Fruit fly (Drosophila melanogaster): ENCODE results near the gene zetaCOP.

zetaCOP gene

dm6 chr3L:16652531-16652930, 20.8 kb downstream of the zetaCOP start:
- no peak for TF ChIP-seq dsf (GFP tag; optimal IDR thresholded peaks at IDR 0.05; ENCODE audit: borderline replicate concordance)
- no peak for TF ChIP-seq GATAd (GFP tag; optimal IDR thresholded peaks at IDR 0.05)
- TF ChIP-seq N (GFP tag; optimal IDR thresholded peaks at IDR 0.05): no peak
- no peak for TF ChIP-seq foxo (GFP tag; optimal IDR thresholded peaks at IDR 0.05)
- no peak for TF ChIP-seq Rel (GFP tag; optimal IDR thresholded peaks at IDR 0.05)
- TF ChIP-seq Rel (tag; optimal IDR thresholded peaks at IDR 0.05): no peak
- no peak for TF ChIP-seq jim (GFP tag; optimal IDR thresholded peaks at IDR 0.05)
- TF ChIP-seq usp (GFP tag; optimal IDR thresholded peaks at IDR 0.05): no peak
- no peak for TF ChIP-seq CG9705 (GFP tag; optimal IDR thresholded peaks at IDR 0.05)
- no peak for TF ChIP-seq CG32264 (GFP tag; optimal IDR thresholded peaks at IDR 0.05)
- no peak for TF ChIP-seq brk (GFP tag; optimal IDR thresholded peaks at IDR 0.05)
- no peak for TF ChIP-seq woc (GFP tag; optimal IDR thresholded peaks at IDR 0.05)
- TF ChIP-seq Mio (GFP tag; optimal IDR thresholded peaks at IDR 0.05): no peak
- TF ChIP-seq h (GFP tag; optimal IDR thresholded peaks at IDR 0.05): no peak
- no peak for TF ChIP-seq dmrt93B (GFP tag; optimal IDR thresholded peaks at IDR 0.05)
- TF ChIP-seq HLH106 (tag; optimal IDR thresholded peaks at IDR 0.05): no peak
- TF ChIP-seq Abd-B (GFP tag; optimal IDR thresholded peaks at IDR 0.05): no peak
- no peak for TF ChIP-seq Hr83 (GFP tag; optimal IDR thresholded peaks at IDR 0.05; ENCODE audit: poor library complexity, severe bottlenecking)
- no peak for TF ChIP-seq Jra (GFP tag; optimal IDR thresholded peaks at IDR 0.05)

dm6 chr3L:16651127-16651526, 22.2 kb downstream of the zetaCOP start:
- TF ChIP-seq sv (GFP tag; optimal IDR thresholded peaks at IDR 0.05) (no peak), foxo (GFP tag; optimal IDR thresholded peaks at IDR 0.05) (no peak), CG9705 (GFP tag; optimal IDR thresholded peaks at IDR 0.05) (no peak), dmrt93B (GFP tag; optimal IDR thresholded peaks at IDR 0.05) (no peak), CrebA (GFP tag; optimal IDR thresholded peaks at IDR 0.05; ENCODE audit: borderline replicate concordance) (no peak), h (GFP tag; optimal IDR thresholded peaks at IDR 0.05) (no peak), Dif (GFP tag; optimal IDR thresholded peaks at IDR 0.05; ENCODE audit: partially characterized antibody) (peak; percentile 5), brk (GFP tag; optimal IDR thresholded peaks at IDR 0.05) (no peak)

- no peak for TF ChIP-seq foxo (GFP tag; optimal IDR thresholded peaks at IDR 0.05)
- no peak for TF ChIP-seq Dfd (GFP tag; optimal IDR thresholded peaks at IDR 0.05)
- no peak for TF ChIP-seq usp (GFP tag; optimal IDR thresholded peaks at IDR 0.05)
- TF ChIP-seq h (GFP tag; optimal IDR thresholded peaks at IDR 0.05): no peak
- no peak for TF ChIP-seq CG9705 (GFP tag; optimal IDR thresholded peaks at IDR 0.05)
- no peak for TF ChIP-seq fru (GFP tag; optimal IDR thresholded peaks at IDR 0.05)
- TF ChIP-seq Myc (optimal IDR thresholded peaks at IDR 0.05): no peak
- TF ChIP-seq sage (GFP tag; optimal IDR thresholded peaks at IDR 0.05): no peak
- TF ChIP-seq OdsH (GFP tag; optimal IDR thresholded peaks at IDR 0.05): no peak
- no peak for TF ChIP-seq Abd-B (GFP tag; optimal IDR thresholded peaks at IDR 0.05)
- no peak for TF ChIP-seq tai (GFP tag; optimal IDR thresholded peaks at IDR 0.05)
- no peak for TF ChIP-seq brk (GFP tag; optimal IDR thresholded peaks at IDR 0.05)
These were observed 23.3 kb downstream of the zetaCOP start for dm6 chr3L:16650078-16650477.

dm6 chr3L:16647578-16648113, 25.7 kb downstream of the zetaCOP start, which contains the start of gene Abl:
Gene Abl, minus strand, starts transcription at chr3L:16647882.
- TF ChIP-seq Sp1 (GFP tag; optimal IDR thresholded peaks at IDR 0.05) (peak; percentile 60), Dif (GFP tag; optimal IDR thresholded peaks at IDR 0.05; ENCODE audit: partially characterized antibody) (no peak), Rel (GFP tag; optimal IDR thresholded peaks at IDR 0.05) (no peak), Rel (tag; optimal IDR thresholded peaks at IDR 0.05) (peak; percentile 51), dl (GFP tag; optimal IDR thresholded peaks at IDR 0.05; ENCODE audit: insufficient read depth in 1 of 2, partially characterized antibody in 2 of 2) (peak in 1 of 2 experiments; percentile 51), brk (GFP tag; optimal IDR thresholded peaks at IDR 0.05) (peak; percentile 22), CrebA (GFP tag; optimal IDR thresholded peaks at IDR 0.05; ENCODE audit: borderline replicate concordance) (no peak), ey (GFP tag; optimal IDR thresholded peaks at IDR 0.05) (peak; percentile 53), h (GFP tag; optimal IDR thresholded peaks at IDR 0.05) (peak; percentile 86), usp (GFP tag; optimal IDR thresholded peaks at IDR 0.05) (no peak), br (GFP tag; optimal IDR thresholded peaks at IDR 0.05) (peak; percentile 59), sage (GFP tag; optimal IDR thresholded peaks at IDR 0.05) (no peak), CG32264 (GFP tag; optimal IDR thresholded peaks at IDR 0.05) (no peak), Myc (optimal IDR thresholded peaks at IDR 0.05) (peak; percentile 40), woc (GFP tag; optimal IDR thresholded peaks at IDR 0.05) (peak; percentile 28), fru (GFP tag; optimal IDR thresholded peaks at IDR 0.05) (peak; percentile 72), psq (GFP tag; optimal IDR thresholded peaks at IDR 0.05) (peak; percentile 39), Vsx2 (GFP tag; optimal IDR thresholded peaks at IDR 0.05; ENCODE audit: partially characterized antibody) (no peak), tai (GFP tag; optimal IDR thresholded peaks at IDR 0.05) (peak; percentile 60), sv (GFP tag; optimal IDR thresholded peaks at IDR 0.05) (peak; percentile 27), Abd-B (GFP tag; optimal IDR thresholded peaks at IDR 0.05) (no peak), Hr83 (GFP tag; optimal IDR thresholded peaks at IDR 0.05; ENCODE audit: poor library complexity, severe bottlenecking) (peak; percentile 78), Hr78 (GFP tag; optimal IDR thresholded peaks at IDR 0.05) (no peak), Hnf4 (GFP tag; optimal IDR thresholded peaks at IDR 0.05) (peak; percentile 93), OdsH (GFP tag; optimal IDR thresholded peaks at IDR 0.05) (peak; percentile 58), dsf (GFP tag; optimal IDR thresholded peaks at IDR 0.05; ENCODE audit: borderline replicate concordance) (peak; percentile 1), rgr (GFP tag; optimal IDR thresholded peaks at IDR 0.05) (peak; percentile 80), jim (GFP tag; optimal IDR thresholded peaks at IDR 0.05) (peak; percentile 18), N (GFP tag; optimal IDR thresholded peaks at IDR 0.05) (no peak), GATAd (GFP tag; optimal IDR thresholded peaks at IDR 0.05) (no peak), Jra (GFP tag; optimal IDR thresholded peaks at IDR 0.05) (peak; percentile 86), HLH106 (tag; optimal IDR thresholded peaks at IDR 0.05) (peak; percentile 46), Dfd (GFP tag; optimal IDR thresholded peaks at IDR 0.05) (no peak), Mio (GFP tag; optimal IDR thresholded peaks at IDR 0.05) (peak; percentile 30), CG9705 (GFP tag; optimal IDR thresholded peaks at IDR 0.05) (peak; percentile 51), lola (GFP tag; optimal IDR thresholded peaks at IDR 0.05) (no peak), foxo (GFP tag; optimal IDR thresholded peaks at IDR 0.05) (peak in 1 of 2 experiments; percentile 78)
